Fruit fly (Drosophila melanogaster): ENCODE results near the gene CG43121.

- TF ChIP-seq h (GFP tag; optimal IDR thresholded peaks at IDR 0.05) (no peak), Vsx2 (GFP tag; optimal IDR thresholded peaks at IDR 0.05; ENCODE audit: partially characterized antibody) (no peak), usp (GFP tag; optimal IDR thresholded peaks at IDR 0.05) (no peak), OdsH (GFP tag; optimal IDR thresholded peaks at IDR 0.05) (no peak), brk (GFP tag; optimal IDR thresholded peaks at IDR 0.05) (no peak), pan (optimal IDR thresholded peaks at IDR 0.05) (no peak), fru (GFP tag; optimal IDR thresholded peaks at IDR 0.05) (no peak), Dfd (GFP tag; optimal IDR thresholded peaks at IDR 0.05) (no peak), psq (GFP tag; optimal IDR thresholded peaks at IDR 0.05) (no peak)
Measured at dm6 chr3L:14645934-14646333, 26.3 kb downstream of the CG43121 start.
